Worm (Caenorhabditis elegans) whole organism, L2 larva: Measurements from ENCODE around the gene srbc-30.

Source experiments
- C34F6.9 ChIP-seq: fragments of 150-350 bp; optimal IDR thresholded peaks from 2 replicates; lab custom pipeline; 2014; ENCODE audit warnings: missing biosample characterization, missing genetic modification characterization
- F13H6.1 ChIP-seq: sonication (generic microtip); optimal IDR thresholded peaks from 2 replicates; lab custom pipeline; 2016; ENCODE audit warnings: missing genetic modification characterization, missing compliant biosample characterization
- Y55F3AM.14 ChIP-seq: fragments of 200-800 bp; sonication (Bioruptor generic); optimal IDR thresholded peaks from 2 replicates; lab custom pipeline; 2018; ENCODE audit warnings: mild to moderate bottlenecking, missing genetic modification characterization, missing compliant biosample characterization
- alr-1 ChIP-seq: fragments of 150-350 bp; optimal IDR thresholded peaks from 2 replicates; lab custom pipeline; 2014; ENCODE audit warnings: missing biosample characterization, missing genetic modification characterization
- ama-1 ChIP-seq: fragments of 150-350 bp; optimal IDR thresholded peaks from 2 replicates; lab custom pipeline; 2018; ENCODE audit warnings: inconsistent platforms
- ceh-16 ChIP-seq: fragments of 150-350 bp; optimal IDR thresholded peaks from 2 replicates; lab custom pipeline; 2014; ENCODE audit warnings: missing biosample characterization, missing genetic modification characterization
- crh-2 ChIP-seq: sonication (generic microtip); optimal IDR thresholded peaks from 2 replicates; lab custom pipeline; 2017; ENCODE audit warnings: missing biosample characterization, missing genetic modification characterization
- egl-27 ChIP-seq: sonication (generic microtip); optimal IDR thresholded peaks from 3 replicates; lab custom pipeline; 2017; ENCODE audit warnings: missing biosample characterization, missing genetic modification reagents, missing genetic modification characterization
- elt-1 ChIP-seq: fragments of 150-350 bp; optimal IDR thresholded peaks from 2 replicates; lab custom pipeline; 2014; ENCODE audit warnings: missing biosample characterization, missing genetic modification characterization
- elt-3 ChIP-seq: sonication (generic microtip); optimal IDR thresholded peaks from 2 replicates; lab custom pipeline; 2017; ENCODE audit warnings: missing biosample characterization, missing genetic modification characterization
- fos-1 ChIP-seq: fragments of 150-350 bp; optimal IDR thresholded peaks from 2 replicates; lab custom pipeline; 2014; ENCODE audit warnings: missing biosample characterization, missing genetic modification characterization
- gmeb-1 ChIP-seq: fragments of 150-350 bp; optimal IDR thresholded peaks from 2 replicates; lab custom pipeline; 2014; ENCODE audit warnings: missing biosample characterization, missing genetic modification characterization
- lin-11 ChIP-seq: fragments of 150-350 bp; sonication (generic microtip); optimal IDR thresholded peaks from 2 replicates; lab custom pipeline; 2014; ENCODE audit warnings: missing biosample characterization, missing genetic modification characterization, inconsistent platforms, mixed read lengths
- lin-13 ChIP-seq: fragments of 150-350 bp; optimal IDR thresholded peaks from 2 replicates; lab custom pipeline; 2014; ENCODE audit warnings: missing biosample characterization, missing genetic modification reagents, missing genetic modification characterization
- mbf-1 ChIP-seq: sonication (generic microtip); optimal IDR thresholded peaks from 2 replicates; lab custom pipeline; 2017; ENCODE audit warnings: missing biosample characterization, missing genetic modification characterization
- mdl-1 ChIP-seq, 2 experiments: fragments of 150-350 bp in 1 of 2; sonication (generic microtip) in 1 of 2; optimal IDR thresholded peaks; 2 replicates each; lab custom pipeline; 2017; ENCODE audit warnings: missing biosample characterization in 2 of 2, missing genetic modification characterization in 2 of 2
- nhr-12 ChIP-seq: fragments of 150-350 bp; optimal IDR thresholded peaks from 2 replicates; lab custom pipeline; 2014; ENCODE audit warnings: missing biosample characterization, missing genetic modification characterization
- nhr-129 ChIP-seq: fragments of 150-350 bp; optimal IDR thresholded peaks from 2 replicates; lab custom pipeline; 2014; ENCODE audit warnings: missing biosample characterization, missing genetic modification characterization
- nhr-21 ChIP-seq: fragments of 150-350 bp; optimal IDR thresholded peaks from 2 replicates; lab custom pipeline; 2014; ENCODE audit warnings: missing biosample characterization, missing genetic modification characterization
- nhr-23 ChIP-seq: fragments of 150-350 bp; optimal IDR thresholded peaks from 2 replicates; lab custom pipeline; 2014; ENCODE audit warnings: missing biosample characterization, missing genetic modification reagents, missing genetic modification characterization
- nhr-25 ChIP-seq: fragments of 150-350 bp; sonication (generic microtip); optimal IDR thresholded peaks from 3 replicates; lab custom pipeline; 2014; ENCODE audit warnings: missing biosample characterization, missing genetic modification characterization
- nhr-77 ChIP-seq: fragments of 150-350 bp; optimal IDR thresholded peaks from 2 replicates; lab custom pipeline; 2014; ENCODE audit warnings: missing biosample characterization, missing genetic modification characterization
- skn-1 ChIP-seq: sonication (generic microtip); optimal IDR thresholded peaks from 2 replicates; lab custom pipeline; 2017; ENCODE audit warnings: missing biosample characterization, missing genetic modification characterization
- sma-3 ChIP-seq: sonication (generic microtip); optimal IDR thresholded peaks from 2 replicates; lab custom pipeline; 2016; ENCODE audit warnings: missing genetic modification reagents, missing genetic modification characterization, missing compliant biosample characterization
- snpc-4 ChIP-seq: fragments of 150-350 bp; optimal IDR thresholded peaks from 2 replicates; lab custom pipeline; 2014; ENCODE audit warnings: missing biosample characterization, missing genetic modification characterization
- unc-39 ChIP-seq: fragments of 150-350 bp; optimal IDR thresholded peaks from 2 replicates; lab custom pipeline; 2014; ENCODE audit warnings: missing biosample characterization, missing genetic modification characterization
- unc-55 ChIP-seq: fragments of 150-350 bp; sonication (generic microtip); optimal IDR thresholded peaks from 3 replicates; lab custom pipeline; 2014; ENCODE audit warnings: missing biosample characterization, missing genetic modification reagents, missing genetic modification characterization
- ztf-1 ChIP-seq: fragments of 200-800 bp; sonication (Bioruptor generic); conservative IDR thresholded peaks from 2 replicates; pipeline ENCODE4 v1.3.6; 2022; ENCODE audit warnings: missing genetic modification characterization, missing compliant biosample characterization
- ztf-11 ChIP-seq: sonication (generic microtip); optimal IDR thresholded peaks from 2 replicates; lab custom pipeline; 2017; ENCODE audit warnings: missing biosample characterization, missing genetic modification characterization
- ztf-4 ChIP-seq: fragments of 150-350 bp; optimal IDR thresholded peaks from 2 replicates; lab custom pipeline; 2014; ENCODE audit warnings: missing biosample characterization, missing genetic modification characterization

srbc-30 gene

ce11 chrV:3452489-3452888, 27.8 kb downstream of the srbc-30 start:
- TF ChIP-seq ztf-11 (tag; lab: Kevin White, UChicago) (no peak), nhr-21 (tag; lab: Kevin White, UChicago) (no peak), nhr-23 (tag; lab: Kevin White, UChicago) (no peak), Y55F3AM.14 (GFP tag; lab: Kevin White, UChicago) (no peak), nhr-77 (no peak), unc-39 (tag; lab: Kevin White, UChicago) (no peak), nhr-25 (tag; lab: Kevin White, UChicago) (no peak), snpc-4 (tag; lab: Kevin White, UChicago) (no peak), ceh-16 (tag; lab: Kevin White, UChicago) (no peak), elt-1 (tag; lab: Kevin White, UChicago) (no peak), alr-1 (tag; lab: Kevin White, UChicago) (no peak), unc-55 (GFP tag; lab: Kevin White, UChicago) (no peak), crh-2 (tag; lab: Kevin White, UChicago) (no peak)

DNA sequence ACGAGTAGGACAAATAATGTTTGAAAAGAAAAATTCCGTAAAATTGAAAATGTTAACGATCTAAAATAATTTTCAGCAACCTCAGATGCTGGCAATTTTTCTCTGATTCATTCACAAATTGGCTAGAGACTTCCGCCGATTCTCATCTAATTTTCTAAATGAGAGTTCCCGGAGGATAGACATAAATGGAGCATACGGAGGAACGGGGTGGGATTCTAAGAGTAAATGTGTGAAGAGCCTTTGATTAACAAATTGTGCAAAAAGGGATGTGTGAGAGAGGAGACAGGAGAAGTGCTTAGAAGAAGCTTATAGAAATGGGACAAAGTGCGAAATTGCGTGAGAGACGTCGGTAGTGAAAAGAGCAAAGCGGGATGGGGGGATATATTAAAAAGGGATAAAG, 28.6 kb downstream of the srbc-30 start:
- no peak for TF ChIP-seq C34F6.9 (tag; lab: Kevin White, UChicago)
- TF ChIP-seq, all 48 proteins: peak for 0

ce11 chrV:3450351-3450750, 29.9 kb downstream of the srbc-30 start:
- no peak for TF ChIP-seq mdl-1 (tag; optimal IDR thresholded peaks at IDR 0.05; lab: Kevin White, UChicago)
- TF ChIP-seq lin-13 (GFP tag; lab: Kevin White, UChicago), result no peak
- no peak for TF ChIP-seq nhr-25 (tag; lab: Kevin White, UChicago)
- TF ChIP-seq ztf-1 (GFP tag; lab: Robert Waterston, UW), result no peak
- no peak for TF ChIP-seq lin-11
- no peak for TF ChIP-seq skn-1 (tag; lab: Kevin White, UChicago)
- TF ChIP-seq mbf-1 (tag; lab: Kevin White, UChicago), result no peak
- no peak for TF ChIP-seq fos-1 (tag; lab: Kevin White, UChicago)
- TF ChIP-seq elt-3 (tag; lab: Kevin White, UChicago), result no peak
- no peak for TF ChIP-seq ama-1
- no peak for TF ChIP-seq alr-1 (tag; lab: Kevin White, UChicago)
- TF ChIP-seq, all 48 proteins: peak for 0

DNA sequence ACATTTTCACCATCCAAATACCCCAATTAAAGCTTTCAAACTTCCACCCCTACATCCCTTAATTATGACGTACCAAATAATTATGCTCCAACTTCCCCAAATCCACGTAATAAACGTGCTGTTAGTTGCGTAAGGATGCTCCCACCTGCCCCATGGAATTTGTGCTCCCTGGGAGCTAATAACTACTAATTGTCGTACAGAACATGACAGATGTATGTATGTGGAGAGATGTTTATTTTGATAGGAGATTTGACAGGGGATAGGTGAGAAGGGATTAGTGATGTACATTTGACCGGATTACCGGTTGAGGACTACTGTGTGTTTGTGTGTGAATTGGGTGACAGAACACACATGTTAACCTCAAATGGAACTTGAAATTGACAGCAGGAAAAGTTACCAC, 30.4 kb downstream of the srbc-30 start:
- no peak for TF ChIP-seq crh-2 (tag; lab: Kevin White, UChicago)
- TF ChIP-seq sma-3 (GFP tag; lab: Kevin White, UChicago), result no peak
- TF ChIP-seq mdl-1 (tag; optimal IDR thresholded peaks at IDR 0.05; lab: Kevin White, UChicago), result no peak
- no peak for TF ChIP-seq ztf-11 (tag; lab: Kevin White, UChicago)
- TF ChIP-seq nhr-23 (tag; lab: Kevin White, UChicago), result no peak
- TF ChIP-seq gmeb-1, result no peak
- no peak for TF ChIP-seq fos-1 (tag; lab: Kevin White, UChicago)
- no peak for TF ChIP-seq alr-1 (tag; lab: Kevin White, UChicago)
- TF ChIP-seq elt-3 (tag; lab: Kevin White, UChicago), result no peak
- no peak for TF ChIP-seq nhr-12 (tag; lab: Kevin White, UChicago)
- no peak for TF ChIP-seq ztf-4 (tag; lab: Kevin White, UChicago)
- no peak for TF ChIP-seq Y55F3AM.14 (GFP tag; lab: Kevin White, UChicago)
- no peak for TF ChIP-seq unc-55 (GFP tag; lab: Kevin White, UChicago)
- TF ChIP-seq, all 48 proteins: peak for 0

DNA sequence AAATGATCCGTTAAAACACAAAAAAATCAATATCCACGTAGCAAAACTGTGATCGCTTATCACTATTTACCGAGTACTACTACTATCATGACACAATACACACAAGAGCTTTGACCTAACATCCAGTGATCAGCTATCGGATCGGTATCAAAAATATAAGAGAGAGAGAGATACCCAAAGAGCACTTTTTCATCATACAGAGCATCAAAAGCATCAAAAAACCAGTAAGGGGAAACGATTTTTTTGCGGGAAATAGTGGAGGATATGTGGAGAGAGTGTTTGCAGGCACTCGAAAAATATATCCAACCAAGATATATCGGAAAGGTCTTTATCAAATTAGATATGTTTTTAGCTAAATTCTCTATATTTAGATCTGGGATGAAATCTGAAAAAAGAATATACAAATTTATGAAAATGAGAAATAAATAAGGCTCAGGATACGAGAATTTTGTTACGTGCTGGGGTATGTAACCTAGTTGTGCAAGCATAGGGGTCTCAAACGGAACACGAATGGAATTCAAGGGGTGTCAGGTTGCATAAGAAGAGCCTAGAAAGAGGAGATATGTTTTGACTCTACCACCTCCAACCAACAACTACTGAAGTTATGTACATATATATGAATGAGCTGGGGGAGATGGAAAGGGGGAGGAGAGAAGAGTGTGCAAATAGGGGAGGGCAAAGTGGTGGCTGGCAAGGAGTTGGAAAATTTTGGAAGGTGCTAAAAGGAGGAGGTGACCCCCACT, 35.0 kb downstream of the srbc-30 start:
- no peak for TF ChIP-seq sma-3 (GFP tag; lab: Kevin White, UChicago)
- no peak for TF ChIP-seq nhr-23 (tag; lab: Kevin White, UChicago)
- no peak for TF ChIP-seq egl-27 (tag; lab: Kevin White, UChicago)
- no peak for TF ChIP-seq crh-2 (tag; lab: Kevin White, UChicago)
- TF ChIP-seq nhr-25 (tag; lab: Kevin White, UChicago), result no peak
- TF ChIP-seq nhr-129, result no peak

DNA sequence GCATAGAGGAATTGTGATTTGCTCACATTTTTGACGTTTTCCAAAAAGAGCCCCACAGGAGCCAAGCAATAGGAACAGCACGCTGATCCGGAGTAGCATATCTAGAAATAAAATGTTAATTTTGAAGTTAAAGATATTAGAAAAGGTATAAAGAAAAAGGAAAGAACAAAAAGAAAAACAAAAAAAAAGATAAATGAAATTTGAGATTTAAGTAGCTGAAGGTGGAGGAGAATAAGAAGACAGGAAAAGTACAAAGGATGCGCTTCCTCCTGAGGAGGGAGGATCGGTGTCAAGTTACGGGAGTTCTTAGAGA, 35.5 kb downstream of the srbc-30 start, which contains the start of gene cfz-2:
Gene cfz-2, minus strand, starts transcription at position 101 of the 313 bp plus-strand sequence.
- TF ChIP-seq lin-11 (no peak), F13H6.1 (peak; percentile 29)
